Worm (Caenorhabditis elegans) whole organism, midembryonic: ENCODE results near the gene Y53F4B.9.
"Not testable (repeated sequence)": the region's sequence is repeated elsewhere in the genome, so short reads cannot be mapped to it uniquely, and the experiment has no call there.

Source experiments
- T22C8.4 ChIP-seq: fragments of 200-800 bp; sonication (Bioruptor generic); IDR thresholded peaks from 2 replicates; pipeline ENCODE4 v1.3.6; 2022; ENCODE audit warnings: missing genetic modification characterization, missing compliant biosample characterization
- cog-1 ChIP-seq: sonication (generic microtip); optimal IDR thresholded peaks from 2 replicates; lab custom pipeline; 2016; ENCODE audit warnings: missing genetic modification characterization, missing compliant biosample characterization
- flt-1 ChIP-seq: fragments of 200-800 bp; sonication (Bioruptor generic); IDR thresholded peaks from 2 replicates; pipeline ENCODE4 v1.3.6; 2022; ENCODE audit warnings: missing genetic modification characterization, missing compliant biosample characterization
- klf-2 ChIP-seq: fragments of 200-800 bp; sonication (Bioruptor generic); conservative IDR thresholded peaks from 2 replicates; pipeline ENCODE4 v1.3.6; 2022; ENCODE audit warnings: missing genetic modification reagents, missing genetic modification characterization, missing compliant biosample characterization
- med-1 ChIP-seq: sonication (generic microtip); optimal IDR thresholded peaks from 2 replicates; lab custom pipeline; 2017; ENCODE audit warnings: missing genetic modification characterization, mild to moderate bottlenecking, missing compliant biosample characterization, antibody characterized with exemption, missing genetic modification reagents; ENCODE audit not compliant: insufficient read depth
- ref-1 ChIP-seq: fragments of 200-800 bp; sonication (Bioruptor generic); conservative IDR thresholded peaks from 2 replicates; pipeline ENCODE4 v1.3.6; 2022; ENCODE audit warnings: missing genetic modification reagents, missing genetic modification characterization, missing compliant biosample characterization
- tab-1 ChIP-seq: fragments of 200-800 bp; sonication (Bioruptor generic); IDR thresholded peaks from 2 replicates; pipeline ENCODE4 v1.3.6; 2022; ENCODE audit warnings: missing genetic modification characterization, missing compliant biosample characterization
- ztf-23 ChIP-seq: fragments of 200-800 bp; sonication (Bioruptor generic); IDR thresholded peaks from 2 replicates; pipeline ENCODE4 v1.3.6; 2022; ENCODE audit warnings: missing genetic modification reagents, missing genetic modification characterization, missing compliant biosample characterization
- ztf-29 ChIP-seq: fragments of 200-800 bp; sonication (Bioruptor generic); IDR thresholded peaks from 2 replicates; pipeline ENCODE4 v1.3.6; 2022; ENCODE audit warnings: missing genetic modification reagents, missing genetic modification characterization, missing compliant biosample characterization

Gene Y53F4B.9

DNA sequence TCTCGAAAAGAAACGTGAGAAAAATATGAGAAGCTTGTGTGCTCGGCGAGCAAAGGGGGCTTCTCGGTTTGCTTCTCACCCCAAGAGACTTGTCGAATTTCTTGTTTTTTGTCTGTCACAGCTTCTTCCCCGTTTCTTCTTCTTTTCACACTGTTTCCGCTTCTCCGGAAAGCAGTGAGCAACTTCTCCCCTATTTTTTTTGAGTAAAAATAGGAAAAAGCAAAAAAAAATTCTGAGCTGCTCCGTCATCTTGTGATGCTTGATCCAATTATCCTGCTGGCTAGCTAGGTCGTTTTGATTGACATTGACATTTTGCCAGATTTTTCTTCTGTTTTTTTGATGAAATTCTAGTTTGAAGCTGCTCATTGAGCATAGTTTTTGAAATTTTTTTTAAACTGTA is 4.2 kb upstream of the Y53F4B.9 start, which contains the start of gene Y53F4B.51:
Gene Y53F4B.51, minus strand, starts transcription at position 63 of the 400 bp plus-strand sequence.
- TF ChIP-seq ztf-29 (GFP tag; lab: Robert Waterston, UW), result no peak
- TF ChIP-seq cog-1 (tag; lab: Kevin White, UChicago), result no peak
- no peak for TF ChIP-seq med-1 (GFP tag; lab: Kevin White, UChicago)
- TF ChIP-seq klf-2, result no peak
- TF ChIP-seq ref-1 (GFP tag; lab: Robert Waterston, UW), result no peak
- no peak for TF ChIP-seq T22C8.4 (GFP tag; lab: Robert Waterston, UW)
- TF ChIP-seq flt-1 (GFP tag; lab: Robert Waterston, UW), result no peak
- TF ChIP-seq ztf-23 (GFP tag; lab: Robert Waterston, UW), result no peak
- no peak for TF ChIP-seq tab-1

- TF ChIP-seq med-1 (GFP tag; lab: Kevin White, UChicago) (no peak), ztf-23 (GFP tag; lab: Robert Waterston, UW) (no peak), tab-1 (no peak), ref-1 (GFP tag; lab: Robert Waterston, UW) (no peak)
Measured at ce11 chrII:15008481-15009057, 1.6 kb downstream of the Y53F4B.9 start.

DNA sequence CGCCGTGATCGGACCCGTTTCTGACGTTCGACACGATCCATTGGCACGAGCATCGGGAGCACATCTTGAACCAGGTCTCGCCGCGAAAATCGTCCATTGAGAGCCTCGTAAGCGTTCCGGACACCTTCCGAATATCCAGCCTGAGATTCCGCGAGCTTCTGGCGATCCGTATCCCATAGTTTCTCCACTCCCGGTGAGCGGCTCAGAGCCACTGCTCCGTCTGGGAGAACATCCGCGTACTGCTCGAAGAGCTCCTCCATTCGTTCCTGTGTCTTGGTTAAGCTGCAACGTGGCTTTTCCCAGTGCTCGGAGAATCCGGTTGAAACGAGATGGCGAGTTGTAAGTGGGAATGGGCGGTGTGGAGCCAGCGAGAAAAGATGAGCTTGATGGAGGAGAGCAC is 5.1 kb downstream of the Y53F4B.9 start:
- TF ChIP-seq tab-1 (no peak), ztf-23 (GFP tag; lab: Robert Waterston, UW) (no peak)

- TF ChIP-seq ztf-29 (GFP tag; lab: Robert Waterston, UW), result no peak
- no peak for TF ChIP-seq flt-1 (GFP tag; lab: Robert Waterston, UW)
- TF ChIP-seq klf-2, result no peak
- no peak for TF ChIP-seq T22C8.4 (GFP tag; lab: Robert Waterston, UW)
- TF ChIP-seq ztf-23 (GFP tag; lab: Robert Waterston, UW), result no peak
Measured at ce11 chrII:15004538-15004937, 5.7 kb downstream of the Y53F4B.9 start.

- TF ChIP-seq ztf-29 (GFP tag; lab: Robert Waterston, UW), result no peak
- TF ChIP-seq ztf-23 (GFP tag; lab: Robert Waterston, UW), result no peak
- TF ChIP-seq med-1 (GFP tag; lab: Kevin White, UChicago), result no peak
- TF ChIP-seq T22C8.4 (GFP tag; lab: Robert Waterston, UW), result no peak
- TF ChIP-seq flt-1 (GFP tag; lab: Robert Waterston, UW), result no peak
- TF ChIP-seq klf-2, result no peak
- no peak for TF ChIP-seq ref-1 (GFP tag; lab: Robert Waterston, UW)
- no peak for TF ChIP-seq tab-1
- no peak for TF ChIP-seq cog-1 (tag; lab: Kevin White, UChicago)
Measured at ce11 chrII:15003410-15003809, 6.8 kb downstream of the Y53F4B.9 start, which contains the start of gene Y53F4B.10. TSS of gene Y53F4B.10 (minus strand) at chrII:15003510.

- TF ChIP-seq med-1 (GFP tag; lab: Kevin White, UChicago); klf-2; ref-1 (GFP tag; lab: Robert Waterston, UW): not testable (repeated sequence)
Measured at ce11 chrII:14992598-14992997, 17.6 kb downstream of the Y53F4B.9 start, which contains the start of gene Y53F4B.7. TSS of gene Y53F4B.7 (plus strand) at chrII:14992898.

ce11 chrII:14988171-14988570 is 22.0 kb downstream of the Y53F4B.9 start, which contains the start of gene Y53F4B.43:
TSS of gene Y53F4B.43 (plus strand) at chrII:14988471.
- not testable (repeated sequence) for TF ChIP-seq ztf-23 (GFP tag; lab: Robert Waterston, UW); ztf-29 (GFP tag; lab: Robert Waterston, UW); tab-1

DNA sequence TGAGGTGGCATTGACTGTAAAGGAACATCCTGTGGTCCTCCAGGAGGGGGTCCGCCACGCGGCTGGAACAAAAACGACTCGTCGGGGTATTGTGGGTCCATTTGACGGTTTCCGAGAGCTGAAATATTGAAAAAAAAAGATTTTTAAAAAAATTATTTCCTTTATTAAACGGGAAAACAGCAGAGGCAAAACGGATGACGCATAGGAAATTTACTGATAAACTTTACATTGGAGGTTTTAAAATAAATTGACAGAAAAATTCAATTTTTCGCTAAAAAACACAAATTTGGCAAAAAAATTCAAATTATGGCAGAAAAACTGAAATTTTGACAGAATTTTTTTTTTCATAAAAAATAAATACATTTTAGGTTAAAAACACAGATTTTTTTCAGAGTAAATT is 26.3 kb downstream of the Y53F4B.9 start, which contains the start of gene Y53F4B.5:
Gene Y53F4B.5, minus strand, starts transcription at position 101 of the 400 bp plus-strand sequence.
- TF ChIP-seq T22C8.4 (GFP tag; lab: Robert Waterston, UW), result no peak
- no peak for TF ChIP-seq ztf-23 (GFP tag; lab: Robert Waterston, UW)
- TF ChIP-seq cog-1 (tag; lab: Kevin White, UChicago), result no peak
- no peak for TF ChIP-seq klf-2
- TF ChIP-seq ztf-29 (GFP tag; lab: Robert Waterston, UW), result no peak
- no peak for TF ChIP-seq flt-1 (GFP tag; lab: Robert Waterston, UW)
- TF ChIP-seq med-1 (GFP tag; lab: Kevin White, UChicago), result no peak
- TF ChIP-seq tab-1, result no peak
- no peak for TF ChIP-seq ref-1 (GFP tag; lab: Robert Waterston, UW)

DNA sequence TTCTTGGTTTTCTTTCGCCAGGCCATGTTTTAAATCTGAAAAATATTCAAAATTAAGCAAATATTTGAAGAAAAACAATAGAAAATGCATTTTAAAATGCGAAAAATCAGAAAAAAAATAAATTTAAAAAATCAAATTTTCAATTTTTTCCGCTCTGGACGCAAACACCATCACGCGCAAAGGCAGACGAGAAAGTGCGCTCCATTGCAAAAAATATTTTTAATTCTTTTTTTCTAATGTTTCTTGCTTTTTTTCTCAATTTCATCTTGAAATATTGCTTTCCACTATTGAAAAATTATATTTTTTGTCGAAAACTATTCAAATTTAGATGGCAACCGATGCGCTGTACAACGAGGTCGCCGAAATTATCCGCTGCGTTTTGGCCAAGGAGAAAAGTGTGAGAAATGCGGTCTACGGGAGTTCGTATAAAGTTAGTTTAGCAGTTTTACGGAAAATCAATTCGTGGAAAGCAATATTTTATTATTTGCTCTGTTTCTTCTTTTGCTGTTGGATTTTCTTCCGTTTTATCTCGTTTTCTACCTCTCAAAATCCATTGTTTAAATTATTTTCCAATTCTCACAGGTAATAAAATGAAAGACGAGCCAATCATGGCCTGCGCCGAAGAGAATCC is 40.8 kb downstream of the Y53F4B.9 start, which contains the start of the genes pole-4, nsun-5 and metl-2:
Gene pole-4, minus strand, starts transcription at position 35 of the 631 bp plus-strand sequence.
Gene nsun-5, plus strand, starts transcription at position 298 of the 631 bp plus-strand sequence.
Gene metl-2, plus strand, starts transcription at position 581 of the 631 bp plus-strand sequence.
- no peak for TF ChIP-seq flt-1 (GFP tag; lab: Robert Waterston, UW)
- TF ChIP-seq T22C8.4 (GFP tag; lab: Robert Waterston, UW), result no peak
- no peak for TF ChIP-seq ztf-23 (GFP tag; lab: Robert Waterston, UW)
- no peak for TF ChIP-seq ztf-29 (GFP tag; lab: Robert Waterston, UW)
- TF ChIP-seq cog-1 (tag; lab: Kevin White, UChicago), result no peak
- TF ChIP-seq tab-1, result no peak
- TF ChIP-seq klf-2, result no peak
- TF ChIP-seq med-1 (GFP tag; lab: Kevin White, UChicago), result no peak
- TF ChIP-seq ref-1 (GFP tag; lab: Robert Waterston, UW), result no peak

DNA sequence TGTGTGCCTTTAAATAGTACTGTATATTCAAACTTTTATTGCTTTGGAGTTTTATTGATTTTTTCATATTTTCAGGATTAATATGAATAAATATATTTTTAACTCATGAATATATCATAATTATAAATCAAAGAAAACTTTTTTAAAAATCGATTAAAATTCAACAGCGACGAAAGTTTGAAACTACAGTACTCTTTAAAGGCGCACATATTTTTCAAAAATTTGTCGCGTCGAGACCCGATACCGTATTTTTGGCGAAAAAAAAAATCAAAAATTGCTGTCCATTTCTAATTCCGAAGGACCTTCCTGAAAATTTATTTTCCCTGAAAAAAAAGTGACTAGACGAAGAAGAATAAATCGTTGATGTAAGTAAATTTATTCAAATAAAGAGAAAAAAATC is 41.9 kb downstream of the Y53F4B.9 start:
- TF ChIP-seq ztf-29 (GFP tag; lab: Robert Waterston, UW), result no peak
- TF ChIP-seq ztf-23 (GFP tag; lab: Robert Waterston, UW), result no peak
- TF ChIP-seq T22C8.4 (GFP tag; lab: Robert Waterston, UW), result no peak
- TF ChIP-seq klf-2, result no peak
- TF ChIP-seq med-1 (GFP tag; lab: Kevin White, UChicago), result no peak
